Worm (Caenorhabditis elegans) whole organism, L4 larva: ENCODE data around the gene F48B9.1.

Experiments
- T26A8.4 ChIP-seq: fragments of 200-800 bp; sonication (Bioruptor generic); IDR thresholded peaks from 2 replicates; pipeline ENCODE4 v1.3.6; 2022; ENCODE audit warnings: missing genetic modification characterization, missing compliant biosample characterization
- arid-1 ChIP-seq: fragments of 200-800 bp; sonication (Bioruptor generic); conservative IDR thresholded peaks from 2 replicates; pipeline ENCODE4 v1.3.6; 2022; ENCODE audit warnings: missing genetic modification reagents, missing genetic modification characterization, missing compliant biosample characterization
- ces-1 ChIP-seq: fragments of 150-350 bp; sonication (generic microtip); optimal IDR thresholded peaks from 4 replicates; lab custom pipeline; 2014; ENCODE audit warnings: missing biosample characterization, missing genetic modification reagents, missing genetic modification characterization

- TF ChIP-seq arid-1 (no peak), T26A8.4 (no peak), ces-1 (GFP tag; lab: Kevin White, UChicago) (no peak)
Measured at ce11 chrX:2197444-2197843, 16.8 kb downstream of the F48B9.1 start.
